Fruit fly (Drosophila melanogaster): ENCODE results near the gene TwdlZ.

Gene TwdlZ

dm6 chrX:16745942-16746341, 8.0 kb downstream of the TwdlZ start:
- TF ChIP-seq GATAe (GFP tag; conservative IDR thresholded peaks at IDR 0.05) (0 out of 2 replicates have a peak, but pooled peaks have one; percentile 18), kni (GFP tag; optimal IDR thresholded peaks at IDR 0.05) (no peak), CG12942 (GFP tag; optimal IDR thresholded peaks at IDR 0.05) (no peak), grn (GFP tag; optimal IDR thresholded peaks at IDR 0.05) (peak; percentile 28), CG34376 (GFP tag; optimal IDR thresholded peaks at IDR 0.05) (peak; percentile 16), sob (GFP tag; IDR thresholded peaks at IDR 0.05) (no peak), CG11696 (GFP tag; IDR thresholded peaks at IDR 0.05) (peak; percentile 45; the same call in 1 of the 2 replicates), sug (tag; optimal IDR thresholded peaks at IDR 0.05) (peak; percentile 85), sd (tag; optimal IDR thresholded peaks at IDR 0.05) (peak; percentile 48), exex (tag; optimal IDR thresholded peaks at IDR 0.05) (peak; percentile 64), CG14014 (GFP tag; IDR thresholded peaks at IDR 0.05) (no peak)

- no peak for TF ChIP-seq so (GFP tag; IDR thresholded peaks at IDR 0.05)
- TF ChIP-seq CG17829 (tag; optimal IDR thresholded peaks at IDR 0.05), result no peak
- peak; percentile 92 for TF ChIP-seq CG2199 (GFP tag; IDR thresholded peaks at IDR 0.05)
- no peak for TF ChIP-seq zfh1 (GFP tag; IDR thresholded peaks at IDR 0.05)
- TF ChIP-seq jumu (GFP tag; optimal IDR thresholded peaks at IDR 0.05), result no peak
- no peak for TF ChIP-seq Lpt (GFP tag; optimal IDR thresholded peaks at IDR 0.05)
- TF ChIP-seq CG13894 (tag; optimal IDR thresholded peaks at IDR 0.05), result no peak
- TF ChIP-seq phol (tag; optimal IDR thresholded peaks at IDR 0.05), result no peak
- TF ChIP-seq CG8359 (GFP tag; optimal IDR thresholded peaks at IDR 0.05; ENCODE audit: borderline replicate concordance), result peak; percentile 8
- no peak for TF ChIP-seq CG1602 (GFP tag; optimal IDR thresholded peaks at IDR 0.05)
- TF ChIP-seq CTCF (GFP tag; optimal IDR thresholded peaks at IDR 0.05), result peak; percentile 90
- TF ChIP-seq CG15011 (GFP tag; optimal IDR thresholded peaks at IDR 0.05), result no peak
- TF ChIP-seq MBD-R2 (GFP tag; IDR thresholded peaks at IDR 0.05), result no peak
- no peak for TF ChIP-seq oc (tag; optimal IDR thresholded peaks at IDR 0.05)
- TF ChIP-seq H15 (GFP tag; IDR thresholded peaks at IDR 0.05), result no peak
- TF ChIP-seq Vsx1 (GFP tag; optimal IDR thresholded peaks at IDR 0.05), result no peak
- no peak for TF ChIP-seq Eip74EF (GFP tag; optimal IDR thresholded peaks at IDR 0.05)
- no peak for TF ChIP-seq CG7786 (GFP tag; optimal IDR thresholded peaks at IDR 0.05)
- no peak for TF ChIP-seq CG10321 (GFP tag; IDR thresholded peaks at IDR 0.05)
- TF ChIP-seq CG10543 (GFP tag; optimal IDR thresholded peaks at IDR 0.05), result no peak
- TF ChIP-seq CG7357 (GFP tag; IDR thresholded peaks at IDR 0.05), result no peak
- no peak for TF ChIP-seq CG31224 (GFP tag; IDR thresholded peaks at IDR 0.05)
- no peak for TF ChIP-seq Hsf (GFP tag; optimal IDR thresholded peaks at IDR 0.05)
- TF ChIP-seq pan (optimal IDR thresholded peaks at IDR 0.05), result no peak
- TF ChIP-seq pan (GFP tag; optimal IDR thresholded peaks at IDR 0.05 in 1 of 2, IDR thresholded peaks at IDR 0.05 in 1 of 2), result peak in 1 of 2 experiments; percentile 13
- TF ChIP-seq CG7372 (GFP tag; IDR thresholded peaks at IDR 0.05), result no peak
- TF ChIP-seq CG6254 (GFP tag; optimal IDR thresholded peaks at IDR 0.05), result peak; percentile 34
- no peak for TF ChIP-seq pzg (GFP tag; optimal IDR thresholded peaks at IDR 0.05)
- no peak for TF ChIP-seq CG9727 (GFP tag; optimal IDR thresholded peaks at IDR 0.05)
- TF ChIP-seq Hr51 (GFP tag; optimal IDR thresholded peaks at IDR 0.05), result no peak
- TF ChIP-seq Lhr (GFP tag; optimal IDR thresholded peaks at IDR 0.05), result no peak
- TF ChIP-seq CG1024 (GFP tag; IDR thresholded peaks at IDR 0.05), result no peak
- no peak for TF ChIP-seq lov (optimal IDR thresholded peaks at IDR 0.05)
- 0 out of 3 replicates have a peak, but pooled peaks have one; percentile 42 for TF ChIP-seq lov (GFP tag; IDR thresholded peaks at IDR 0.05)
- no peak for TF ChIP-seq CG9437 (GFP tag; optimal IDR thresholded peaks at IDR 0.05)
- 0 out of 2 replicates have a peak, but pooled peaks have one; percentile 14 for TF ChIP-seq chm (GFP tag; IDR thresholded peaks at IDR 0.05)
- no peak for TF ChIP-seq bab2 (GFP tag; optimal IDR thresholded peaks at IDR 0.05)
- no peak for TF ChIP-seq CG12299 (tag; optimal IDR thresholded peaks at IDR 0.05)
- no peak for TF ChIP-seq Lim3 (GFP tag; IDR thresholded peaks at IDR 0.05)
- no peak for TF ChIP-seq CG10431 (GFP tag; optimal IDR thresholded peaks at IDR 0.05)
- TF ChIP-seq psq (GFP tag; optimal IDR thresholded peaks at IDR 0.05), result no peak
Measured at dm6 chrX:16746824-16747223, 8.8 kb downstream of the TwdlZ start.

Data from whole organism, embryonic.